Worm (Caenorhabditis elegans): ENCODE results near the gene C35A5.11.

- TF ChIP-seq ceh-13 (GFP tag; optimal IDR thresholded peaks at IDR 0.05) (no peak), B0310.2 (tag; optimal IDR thresholded peaks at IDR 0.05) (no peak), hmbx-1 (tag; optimal IDR thresholded peaks at IDR 0.05) (no peak), ets-7 (tag; optimal IDR thresholded peaks at IDR 0.05) (no peak), flt-1 (GFP tag; IDR thresholded peaks at IDR 0.05) (no peak), ama-1 (optimal IDR thresholded peaks at IDR 0.05) (no peak), tbx-37 (GFP tag; conservative IDR thresholded peaks at IDR 0.05) (no peak), aly-1 (tag; optimal IDR thresholded peaks at IDR 0.05) (no peak), hmg-4 (GFP tag; optimal IDR thresholded peaks at IDR 0.05) (no peak), ceh-36 (tag; optimal IDR thresholded peaks at IDR 0.05) (no peak), hnd-1 (tag; optimal IDR thresholded peaks at IDR 0.05) (no peak), F13C5.2 (tag; optimal IDR thresholded peaks at IDR 0.05) (no peak)
These were observed 1.6 kb downstream of the C35A5.11 start, which contains the start of gene C35A5.3 for ce11 chrV:10501295-10501694.

Measured in whole organism, early embryonic.